Worm (Caenorhabditis elegans) whole organism, midembryonic: ENCODE results near the gene gst-33.

Source experiments
- T22C8.4 ChIP-seq: fragments of 200-800 bp; sonication (Bioruptor generic); IDR thresholded peaks from 2 replicates; pipeline ENCODE4 v1.3.6; 2022; ENCODE audit warnings: missing genetic modification characterization, missing compliant biosample characterization
- cog-1 ChIP-seq: sonication (generic microtip); optimal IDR thresholded peaks from 2 replicates; lab custom pipeline; 2016; ENCODE audit warnings: missing genetic modification characterization, missing compliant biosample characterization
- flt-1 ChIP-seq: fragments of 200-800 bp; sonication (Bioruptor generic); IDR thresholded peaks from 2 replicates; pipeline ENCODE4 v1.3.6; 2022; ENCODE audit warnings: missing genetic modification characterization, missing compliant biosample characterization
- klf-2 ChIP-seq: fragments of 200-800 bp; sonication (Bioruptor generic); conservative IDR thresholded peaks from 2 replicates; pipeline ENCODE4 v1.3.6; 2022; ENCODE audit warnings: missing genetic modification reagents, missing genetic modification characterization, missing compliant biosample characterization
- med-1 ChIP-seq: sonication (generic microtip); optimal IDR thresholded peaks from 2 replicates; lab custom pipeline; 2017; ENCODE audit warnings: missing genetic modification characterization, mild to moderate bottlenecking, missing compliant biosample characterization, antibody characterized with exemption, missing genetic modification reagents; ENCODE audit not compliant: insufficient read depth
- ref-1 ChIP-seq: fragments of 200-800 bp; sonication (Bioruptor generic); conservative IDR thresholded peaks from 2 replicates; pipeline ENCODE4 v1.3.6; 2022; ENCODE audit warnings: missing genetic modification reagents, missing genetic modification characterization, missing compliant biosample characterization
- tab-1 ChIP-seq: fragments of 200-800 bp; sonication (Bioruptor generic); IDR thresholded peaks from 2 replicates; pipeline ENCODE4 v1.3.6; 2022; ENCODE audit warnings: missing genetic modification characterization, missing compliant biosample characterization
- ztf-23 ChIP-seq: fragments of 200-800 bp; sonication (Bioruptor generic); IDR thresholded peaks from 2 replicates; pipeline ENCODE4 v1.3.6; 2022; ENCODE audit warnings: missing genetic modification reagents, missing genetic modification characterization, missing compliant biosample characterization
- ztf-29 ChIP-seq: fragments of 200-800 bp; sonication (Bioruptor generic); IDR thresholded peaks from 2 replicates; pipeline ENCODE4 v1.3.6; 2022; ENCODE audit warnings: missing genetic modification reagents, missing genetic modification characterization, missing compliant biosample characterization

The gst-33 gene

DNA sequence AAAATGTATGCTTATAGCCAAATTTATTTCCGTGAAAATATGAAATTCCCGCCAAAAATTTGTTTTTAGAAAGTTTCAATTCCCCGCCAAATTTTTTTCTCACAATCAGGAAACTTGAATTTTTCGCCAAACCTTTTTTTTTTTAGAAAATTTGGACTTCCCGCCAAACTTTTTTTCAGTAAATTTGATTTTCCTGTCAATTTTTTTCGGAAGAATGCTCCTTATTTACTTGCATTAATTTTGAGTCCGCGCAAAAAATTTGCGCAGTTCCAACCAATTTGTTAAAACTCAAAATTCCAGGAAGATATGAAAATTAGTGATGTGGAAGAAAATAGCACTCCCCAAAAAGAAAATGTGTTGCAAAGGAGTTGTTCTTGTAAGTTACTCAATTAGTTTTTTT is 8.4 kb downstream of the gst-33 start, which contains the start of gene slc-28.2:
Gene slc-28.2, plus strand, starts transcription at position 301 of the 400 bp plus-strand sequence.
- TF ChIP-seq klf-2 (GFP tag; lab: Robert Waterston, UW) = no peak

DNA sequence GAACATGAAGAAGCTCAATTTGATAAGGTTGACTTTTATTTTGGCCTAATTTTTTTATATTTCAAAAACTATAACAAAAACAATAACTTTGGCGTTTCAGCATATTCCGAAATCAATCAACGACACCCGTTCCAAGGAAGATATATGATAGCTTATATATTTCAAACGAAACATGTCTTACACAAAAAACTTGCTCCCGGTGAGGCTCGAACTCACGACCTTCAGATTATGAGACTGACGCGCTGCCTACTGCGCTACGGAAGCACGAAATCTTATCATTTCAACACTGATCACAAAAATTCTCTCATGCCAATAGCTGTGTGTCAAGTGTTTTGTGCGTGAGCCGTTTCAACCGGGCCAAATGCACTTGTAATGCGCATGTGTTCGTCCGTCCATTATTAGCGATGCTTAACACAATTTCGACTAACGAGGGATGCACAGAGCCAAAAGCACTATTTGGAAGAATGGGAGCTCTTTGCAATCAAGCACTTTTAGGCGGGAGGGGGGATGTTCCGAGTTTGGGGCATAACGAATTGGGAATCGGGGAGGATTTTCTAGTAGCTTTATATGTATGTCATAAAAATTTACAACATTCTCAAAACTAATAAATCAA is 13.1 kb downstream of the gst-33 start:
- no peak for TF ChIP-seq ztf-23
- TF ChIP-seq tab-1 = no peak
- no peak for TF ChIP-seq T22C8.4 (GFP tag; lab: Robert Waterston, UW)
- TF ChIP-seq ztf-29 = no peak
- TF ChIP-seq med-1 (GFP tag; lab: Kevin White, UChicago) = no peak
- no peak for TF ChIP-seq ref-1
- TF ChIP-seq flt-1 = no peak
- no peak for TF ChIP-seq klf-2 (GFP tag; lab: Robert Waterston, UW)
- no peak for TF ChIP-seq cog-1 (tag; lab: Kevin White, UChicago)

ce11 chrV:3454620-3455019 is 13.7 kb downstream of the gst-33 start:
- TF ChIP-seq klf-2 (GFP tag; lab: Robert Waterston, UW) (no peak), cog-1 (tag; lab: Kevin White, UChicago) (no peak), tab-1 (no peak), ref-1 (no peak), flt-1 (no peak), ztf-23 (no peak), ztf-29 (no peak), T22C8.4 (GFP tag; lab: Robert Waterston, UW) (no peak), med-1 (GFP tag; lab: Kevin White, UChicago) (no peak)

DNA sequence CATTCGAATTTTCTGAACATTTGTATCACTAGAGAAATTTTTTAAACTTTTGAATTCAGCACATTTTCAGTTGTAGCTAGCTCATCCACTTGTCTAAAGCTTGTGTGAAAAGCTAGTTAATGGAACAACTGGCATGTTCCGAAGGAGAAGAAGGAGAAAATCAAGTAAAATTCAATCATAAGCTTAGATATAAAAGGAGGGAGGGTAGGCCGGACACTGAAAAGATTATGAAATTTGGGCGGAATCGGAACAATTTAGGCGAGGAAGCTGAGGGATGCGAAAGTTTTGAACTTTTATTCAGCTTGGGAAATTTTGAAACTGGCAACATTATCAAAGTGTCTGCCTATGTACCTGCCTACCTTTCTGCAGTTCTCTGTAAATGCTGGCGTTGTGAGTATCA is 15.9 kb downstream of the gst-33 start:
- TF ChIP-seq ztf-29 = no peak
- no peak for TF ChIP-seq med-1 (GFP tag; lab: Kevin White, UChicago)
- no peak for TF ChIP-seq cog-1 (tag; lab: Kevin White, UChicago)
- TF ChIP-seq T22C8.4 (GFP tag; lab: Robert Waterston, UW) = no peak
- no peak for TF ChIP-seq tab-1
- no peak for TF ChIP-seq flt-1
- no peak for TF ChIP-seq ztf-23

ce11 chrV:3451646-3452045 is 16.7 kb downstream of the gst-33 start:
- TF ChIP-seq flt-1 (no peak), T22C8.4 (GFP tag; lab: Robert Waterston, UW) (no peak), klf-2 (GFP tag; lab: Robert Waterston, UW) (no peak), med-1 (GFP tag; lab: Kevin White, UChicago) (no peak), tab-1 (no peak), cog-1 (tag; lab: Kevin White, UChicago) (no peak), ref-1 (no peak), ztf-29 (no peak), ztf-23 (no peak)

DNA sequence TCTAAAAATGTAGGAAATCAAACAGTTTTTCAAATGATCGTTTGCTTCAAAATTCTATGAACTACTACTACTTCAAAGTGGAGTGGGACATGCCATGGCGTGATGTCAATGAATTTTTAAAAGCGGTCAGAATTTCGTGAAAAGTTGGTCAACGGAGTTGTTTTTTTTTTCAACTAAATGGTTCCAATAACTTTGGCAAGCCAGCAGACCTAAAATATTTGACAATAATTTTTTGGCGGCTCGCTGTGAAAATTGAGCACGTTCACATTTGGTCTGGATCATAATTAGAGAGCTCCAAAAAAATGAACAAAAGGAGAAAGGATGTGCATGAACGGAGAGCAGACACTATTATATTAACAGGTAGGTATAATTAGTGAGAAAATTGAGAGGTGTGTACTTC is 18.0 kb downstream of the gst-33 start:
- no peak for TF ChIP-seq ztf-23
- no peak for TF ChIP-seq ref-1
- TF ChIP-seq tab-1 = no peak
- no peak for TF ChIP-seq klf-2 (GFP tag; lab: Robert Waterston, UW)
- TF ChIP-seq med-1 (GFP tag; lab: Kevin White, UChicago) = no peak
- TF ChIP-seq T22C8.4 (GFP tag; lab: Robert Waterston, UW) = no peak
- TF ChIP-seq flt-1 = no peak
- TF ChIP-seq ztf-29 = no peak
- no peak for TF ChIP-seq cog-1 (tag; lab: Kevin White, UChicago)

ce11 chrV:3449810-3450209 is 18.6 kb downstream of the gst-33 start:
- no peak for TF ChIP-seq cog-1 (tag; lab: Kevin White, UChicago)
- no peak for TF ChIP-seq ztf-29
- no peak for TF ChIP-seq flt-1
- TF ChIP-seq ztf-23 = no peak
- TF ChIP-seq klf-2 (GFP tag; lab: Robert Waterston, UW) = no peak

DNA sequence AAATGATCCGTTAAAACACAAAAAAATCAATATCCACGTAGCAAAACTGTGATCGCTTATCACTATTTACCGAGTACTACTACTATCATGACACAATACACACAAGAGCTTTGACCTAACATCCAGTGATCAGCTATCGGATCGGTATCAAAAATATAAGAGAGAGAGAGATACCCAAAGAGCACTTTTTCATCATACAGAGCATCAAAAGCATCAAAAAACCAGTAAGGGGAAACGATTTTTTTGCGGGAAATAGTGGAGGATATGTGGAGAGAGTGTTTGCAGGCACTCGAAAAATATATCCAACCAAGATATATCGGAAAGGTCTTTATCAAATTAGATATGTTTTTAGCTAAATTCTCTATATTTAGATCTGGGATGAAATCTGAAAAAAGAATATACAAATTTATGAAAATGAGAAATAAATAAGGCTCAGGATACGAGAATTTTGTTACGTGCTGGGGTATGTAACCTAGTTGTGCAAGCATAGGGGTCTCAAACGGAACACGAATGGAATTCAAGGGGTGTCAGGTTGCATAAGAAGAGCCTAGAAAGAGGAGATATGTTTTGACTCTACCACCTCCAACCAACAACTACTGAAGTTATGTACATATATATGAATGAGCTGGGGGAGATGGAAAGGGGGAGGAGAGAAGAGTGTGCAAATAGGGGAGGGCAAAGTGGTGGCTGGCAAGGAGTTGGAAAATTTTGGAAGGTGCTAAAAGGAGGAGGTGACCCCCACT is 23.1 kb downstream of the gst-33 start:
- TF ChIP-seq ztf-29 = no peak
- TF ChIP-seq med-1 (GFP tag; lab: Kevin White, UChicago) = no peak
- no peak for TF ChIP-seq flt-1
- TF ChIP-seq tab-1 = no peak
- no peak for TF ChIP-seq klf-2 (GFP tag; lab: Robert Waterston, UW)
- TF ChIP-seq ref-1 = no peak
- no peak for TF ChIP-seq T22C8.4 (GFP tag; lab: Robert Waterston, UW)
- TF ChIP-seq ztf-23 = no peak
- TF ChIP-seq cog-1 (tag; lab: Kevin White, UChicago) = no peak

DNA sequence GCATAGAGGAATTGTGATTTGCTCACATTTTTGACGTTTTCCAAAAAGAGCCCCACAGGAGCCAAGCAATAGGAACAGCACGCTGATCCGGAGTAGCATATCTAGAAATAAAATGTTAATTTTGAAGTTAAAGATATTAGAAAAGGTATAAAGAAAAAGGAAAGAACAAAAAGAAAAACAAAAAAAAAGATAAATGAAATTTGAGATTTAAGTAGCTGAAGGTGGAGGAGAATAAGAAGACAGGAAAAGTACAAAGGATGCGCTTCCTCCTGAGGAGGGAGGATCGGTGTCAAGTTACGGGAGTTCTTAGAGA is 23.6 kb downstream of the gst-33 start, which contains the start of gene cfz-2:
Gene cfz-2, minus strand, starts transcription at position 101 of the 313 bp plus-strand sequence.
- TF ChIP-seq cog-1 (tag; lab: Kevin White, UChicago) = no peak
- TF ChIP-seq med-1 (GFP tag; lab: Kevin White, UChicago) = no peak

DNA sequence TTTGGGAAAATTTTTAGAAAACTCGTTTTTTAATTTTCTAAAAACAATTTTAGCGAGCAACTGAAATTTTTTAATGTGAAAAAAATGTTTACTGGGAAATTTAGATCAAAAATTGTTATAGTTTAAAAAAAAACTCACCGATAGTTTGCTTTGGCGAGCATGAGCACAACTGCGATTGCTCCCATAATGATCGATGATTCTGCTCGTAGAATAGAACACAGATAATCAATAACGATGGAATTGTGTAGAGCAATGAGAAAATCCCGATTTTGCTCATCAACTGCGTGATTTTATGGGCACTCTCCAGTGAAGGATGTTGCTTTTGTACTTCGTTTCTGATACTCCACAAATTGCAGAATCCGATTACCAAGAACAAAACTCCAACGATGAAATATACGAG is 25.8 kb downstream of the gst-33 start:
- no peak for TF ChIP-seq ref-1

DNA sequence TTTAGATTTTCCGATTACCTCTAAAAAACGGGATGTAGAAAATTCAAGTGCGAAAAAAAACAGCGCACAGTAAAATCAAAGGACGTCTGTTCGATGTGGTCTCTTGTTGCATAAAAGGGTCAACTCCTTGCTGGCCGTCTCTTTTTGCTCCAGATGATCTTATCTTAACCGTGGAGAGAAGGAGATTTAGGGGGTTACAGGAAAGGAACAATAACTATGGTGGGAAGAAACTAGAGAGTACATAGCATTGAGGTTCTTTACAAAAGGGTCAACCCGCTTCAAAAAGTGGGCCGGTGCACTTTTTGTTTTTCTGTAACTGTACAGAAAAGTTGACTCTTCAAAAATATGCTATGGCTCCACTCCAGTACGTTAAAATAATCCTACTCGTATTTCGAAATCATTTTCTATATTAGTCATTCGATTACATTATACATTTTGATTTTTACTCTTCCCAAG is 36.8 kb downstream of the gst-33 start, which contains the start of the genes T20D4.19 and srj-9:
Gene T20D4.19, minus strand, starts transcription at position 101 of the 456 bp plus-strand sequence.
Gene srj-9, plus strand, starts transcription at position 406 of the 456 bp plus-strand sequence.
- TF ChIP-seq klf-2 (GFP tag; lab: Robert Waterston, UW) = no peak
- no peak for TF ChIP-seq cog-1 (tag; lab: Kevin White, UChicago)
- TF ChIP-seq tab-1 = no peak
- no peak for TF ChIP-seq med-1 (GFP tag; lab: Kevin White, UChicago)
- no peak for TF ChIP-seq ref-1
